Fruit fly (Drosophila melanogaster): ENCODE results near the gene wake.

DNA sequence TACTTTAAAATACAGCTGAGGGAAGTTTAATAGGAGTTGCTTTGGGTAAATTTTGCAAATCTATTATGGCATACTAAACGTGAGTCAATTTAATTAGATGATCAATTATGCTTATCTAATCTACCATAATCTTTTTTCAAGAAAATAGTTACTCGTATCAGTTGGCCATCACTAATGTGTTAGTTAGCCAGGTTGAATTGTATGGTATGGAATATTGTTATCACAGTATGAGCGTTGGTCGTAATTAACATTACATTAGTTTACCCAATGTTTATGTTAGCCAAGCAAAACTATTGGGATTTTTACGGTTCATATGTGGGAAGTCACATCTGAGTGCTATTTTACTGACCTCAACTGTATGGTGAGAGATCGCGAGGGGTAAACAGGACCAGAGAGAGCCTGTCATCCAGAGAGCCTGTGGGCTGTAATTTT lies 33.9 kb downstream of the wake start:
- no peak for TF ChIP-seq EcR (GFP tag; optimal IDR thresholded peaks at IDR 0.05)
- no peak for TF ChIP-seq Pif1A (GFP tag; optimal IDR thresholded peaks at IDR 0.05)
- peak; percentile 12 for TF ChIP-seq CG8301 (tag; optimal IDR thresholded peaks at IDR 0.05)
- no peak for TF ChIP-seq gl (tag; optimal IDR thresholded peaks at IDR 0.05)
- TF ChIP-seq CG8159 (tag; optimal IDR thresholded peaks at IDR 0.05), result peak; percentile 76
- TF ChIP-seq Pif1B (GFP tag; optimal IDR thresholded peaks at IDR 0.05), result peak; percentile 45
- peak; percentile 10 for TF ChIP-seq D1 (tag; optimal IDR thresholded peaks at IDR 0.05)
- no peak for TF ChIP-seq CG12605 (GFP tag; IDR thresholded peaks at IDR 0.05)
